Fruit fly (Drosophila melanogaster) whole organism, embryonic: ENCODE data around the gene CG11454.

Source experiments
- ATbp ChIP-seq: fragments of 200-800 bp; sonication (Bioruptor generic); optimal IDR thresholded peaks from 2 replicates; lab custom pipeline; 2017; ENCODE audit warnings: missing biosample characterization, mild to moderate bottlenecking, missing genetic modification characterization, missing genetic modification reagents
- Abd-B ChIP-seq: fragments of 200-800 bp; sonication (Bioruptor generic); optimal IDR thresholded peaks from 2 replicates; lab custom pipeline; 2018; ENCODE audit warnings: missing biosample characterization, mild to moderate bottlenecking, missing genetic modification characterization, moderate library complexity
- Asciz ChIP-seq: fragments of 200-800 bp; sonication (Bioruptor generic); optimal IDR thresholded peaks from 2 replicates; lab custom pipeline; 2017; ENCODE audit warnings: missing biosample characterization, mild to moderate bottlenecking, missing genetic modification characterization, missing genetic modification reagents
- Blimp-1 ChIP-seq: fragments of 200-800 bp; sonication (Bioruptor generic); optimal IDR thresholded peaks from 3 replicates; lab custom pipeline; 2018; ENCODE audit warnings: missing biosample characterization, missing genetic modification characterization, mild to moderate bottlenecking, moderate library complexity, missing genetic modification reagents
- CG10274 ChIP-seq: fragments of 200-800 bp; sonication (Bioruptor generic); optimal IDR thresholded peaks from 3 replicates; lab custom pipeline; 2017; ENCODE audit warnings: missing biosample characterization, mild to moderate bottlenecking, missing genetic modification characterization
- CG10462 ChIP-seq: fragments of 200-800 bp; sonication (Bioruptor generic); optimal IDR thresholded peaks from 2 replicates; lab custom pipeline; 2016; ENCODE audit warnings: missing biosample characterization, missing genetic modification characterization
- CG11504 ChIP-seq: fragments of 200-800 bp; sonication (Bioruptor generic); optimal IDR thresholded peaks from 3 replicates; lab custom pipeline; 2019; ENCODE audit warnings: missing biosample characterization, mild to moderate bottlenecking, missing genetic modification characterization, moderate library complexity
- CG11560 ChIP-seq: fragments of 200-800 bp; sonication (Bioruptor generic); IDR thresholded peaks from 3 replicates; pipeline ENCODE4 v1.3.6; 2022; ENCODE audit warnings: missing biosample characterization, missing genetic modification characterization
- CG12155 ChIP-seq: fragments of 200-800 bp; sonication (Bioruptor generic); optimal IDR thresholded peaks from 3 replicates; lab custom pipeline; 2016; ENCODE audit warnings: missing biosample characterization, missing genetic modification characterization
- CG13894 ChIP-seq: fragments of 200-800 bp; sonication (Bioruptor generic); optimal IDR thresholded peaks from 3 replicates; lab custom pipeline; 2018; ENCODE audit warnings: missing biosample characterization, mild to moderate bottlenecking, missing genetic modification characterization, moderate library complexity
- CG16815 ChIP-seq: fragments of 200-800 bp; sonication (Bioruptor generic); optimal IDR thresholded peaks from 3 replicates; lab custom pipeline; 2017; ENCODE audit warnings: missing biosample characterization, mild to moderate bottlenecking, missing genetic modification characterization
- CG17802 ChIP-seq: fragments of 200-800 bp; sonication (Bioruptor generic); optimal IDR thresholded peaks from 2 replicates; lab custom pipeline; 2018; ENCODE audit warnings: missing biosample characterization, mild to moderate bottlenecking, missing genetic modification characterization, moderate library complexity
- CG18599 ChIP-seq: fragments of 200-800 bp; sonication (Bioruptor generic); optimal IDR thresholded peaks from 3 replicates; lab custom pipeline; 2017; ENCODE audit warnings: missing biosample characterization, missing genetic modification characterization, mild to moderate bottlenecking, moderate library complexity, missing genetic modification reagents
- CG2199 ChIP-seq: fragments of 200-800 bp; sonication (Bioruptor generic); IDR thresholded peaks from 3 replicates; pipeline ENCODE4 v1.3.6; 2022; ENCODE audit warnings: missing biosample characterization, missing genetic modification characterization
- CG30403 ChIP-seq: fragments of 200-800 bp; sonication (Bioruptor generic); optimal IDR thresholded peaks from 3 replicates; lab custom pipeline; 2016; ENCODE audit warnings: missing biosample characterization, missing genetic modification characterization
- CG32532 ChIP-seq: fragments of 200-800 bp; sonication (Bioruptor generic); IDR thresholded peaks from 2 replicates; pipeline ENCODE4 v1.3.6; 2022; ENCODE audit warnings: missing biosample characterization, missing genetic modification characterization
- CG3726 ChIP-seq: fragments of 200-800 bp; sonication (Bioruptor generic); IDR thresholded peaks from 3 replicates; pipeline ENCODE4, ENCODE4 v1.3.6; 2022; ENCODE audit warnings: missing biosample characterization, missing genetic modification characterization
- CG7357 ChIP-seq: fragments of 200-800 bp; sonication (Bioruptor generic); IDR thresholded peaks from 3 replicates; pipeline ENCODE4 v1.3.6; 2022; ENCODE audit warnings: missing biosample characterization, missing genetic modification characterization
- CG9215 ChIP-seq: fragments of 200-800 bp; sonication (Bioruptor generic); IDR thresholded peaks from 2 replicates; pipeline ENCODE4 v1.3.6; 2022; ENCODE audit warnings: missing biosample characterization, missing genetic modification characterization
- CG9727 ChIP-seq: fragments of 200-800 bp; sonication (Bioruptor generic); optimal IDR thresholded peaks from 3 replicates; lab custom pipeline; 2017; ENCODE audit warnings: missing biosample characterization, mild to moderate bottlenecking, missing genetic modification characterization
- Drgx ChIP-seq: fragments of 200-800 bp; sonication (Bioruptor generic); IDR thresholded peaks from 2 replicates; pipeline ENCODE4 v1.3.6; 2022; ENCODE audit warnings: missing biosample characterization, missing genetic modification characterization
- Hey ChIP-seq: fragments of 200-800 bp; sonication (Bioruptor generic); optimal IDR thresholded peaks from 3 replicates; lab custom pipeline; 2018; ENCODE audit warnings: missing biosample characterization, mild to moderate bottlenecking, missing genetic modification characterization
- Hmr ChIP-seq: fragments of 200-800 bp; sonication (Bioruptor generic); optimal IDR thresholded peaks from 3 replicates; lab custom pipeline; 2017; ENCODE audit warnings: mild to moderate bottlenecking, missing biosample characterization, missing genetic modification reagents, missing genetic modification characterization
- Kr ChIP-seq: fragments of 200-800 bp; sonication (Bioruptor generic); optimal IDR thresholded peaks from 2 replicates; lab custom pipeline; 2017; ENCODE audit warnings: missing biosample characterization, mild to moderate bottlenecking, missing genetic modification characterization
- Lpt ChIP-seq: fragments of >200 bp; optimal IDR thresholded peaks from 2 replicates; lab custom pipeline; 2018; ENCODE audit warnings: missing biosample characterization, missing genetic modification characterization
- Max ChIP-seq: fragments of 200-800 bp; sonication (Bioruptor generic); optimal IDR thresholded peaks from 2 replicates; lab custom pipeline; 2016; ENCODE audit warnings: missing biosample characterization, mild to moderate bottlenecking, missing genetic modification characterization
- Ptx1 ChIP-seq: fragments of 200-800 bp; sonication (Bioruptor generic); IDR thresholded peaks from 2 replicates; pipeline ENCODE4 v1.3.6; 2022; ENCODE audit warnings: missing biosample characterization, missing genetic modification characterization
- Usf ChIP-seq: fragments of 200-800 bp; sonication (Bioruptor generic); optimal IDR thresholded peaks from 2 replicates; lab custom pipeline; 2017; ENCODE audit warnings: missing genotype, missing biosample characterization, missing genetic modification characterization
- YL-1 ChIP-seq: fragments of 200-800 bp; sonication (Bioruptor generic); optimal IDR thresholded peaks from 3 replicates; lab custom pipeline; 2017; ENCODE audit warnings: missing biosample characterization, mild to moderate bottlenecking, missing genetic modification characterization
- ab ChIP-seq: fragments of 200-800 bp; sonication (Bioruptor generic); optimal IDR thresholded peaks from 2 replicates; lab custom pipeline; 2016; ENCODE audit warnings: missing biosample characterization, missing genetic modification characterization
- abd-A ChIP-seq: fragments of 200-800 bp; sonication (Bioruptor generic); optimal IDR thresholded peaks from 3 replicates; lab custom pipeline; 2019; ENCODE audit warnings: missing biosample characterization, mild to moderate bottlenecking, missing genetic modification characterization, moderate library complexity
- da ChIP-seq: fragments of 200-800 bp; sonication (Bioruptor generic); optimal IDR thresholded peaks from 2 replicates; lab custom pipeline; 2016; ENCODE audit warnings: missing biosample characterization, missing genetic modification characterization
- dati ChIP-seq: fragments of 200-800 bp; sonication (Bioruptor generic); IDR thresholded peaks from 2 replicates; pipeline ENCODE4 v1.3.6; 2022; ENCODE audit warnings: missing biosample characterization, missing genetic modification characterization
- ems ChIP-seq: fragments of 200-800 bp; sonication (Bioruptor generic); optimal IDR thresholded peaks from 3 replicates; lab custom pipeline; 2016; ENCODE audit warnings: missing biosample characterization, missing genetic modification characterization
- ewg ChIP-seq: fragments of 200-800 bp; sonication (Bioruptor generic); optimal IDR thresholded peaks from 3 replicates; lab custom pipeline; 2017; ENCODE audit warnings: mild to moderate bottlenecking, missing biosample characterization, missing genetic modification reagents, missing genetic modification characterization
- ftz-f1 ChIP-seq: fragments of 200-800 bp; sonication (Bioruptor generic); optimal IDR thresholded peaks from 2 replicates; lab custom pipeline; 2016; ENCODE audit warnings: missing biosample characterization, missing genetic modification characterization
- lola ChIP-seq, 3 experiments: fragments of >200 bp in 2 of 3; fragments of 200-800 bp in 1 of 3; sonication (Bioruptor generic) in 1 of 3; optimal IDR thresholded peaks; 2 replicates each; lab custom pipeline; 2017 to 2019; ENCODE audit warnings: missing biosample characterization in 3 of 3, missing genetic modification characterization in 3 of 3, mild to moderate bottlenecking in 1 of 3, moderate library complexity in 1 of 3
- nmo ChIP-seq: fragments of 200-800 bp; sonication (Bioruptor generic); optimal IDR thresholded peaks from 2 replicates; lab custom pipeline; 2018; ENCODE audit warnings: missing biosample characterization, mild to moderate bottlenecking, missing genetic modification characterization, moderate library complexity
- nom ChIP-seq: fragments of 200-800 bp; sonication (Bioruptor generic); optimal IDR thresholded peaks from 2 replicates; lab custom pipeline; 2017; ENCODE audit warnings: missing biosample characterization, missing genetic modification characterization, mild to moderate bottlenecking, moderate library complexity, missing genetic modification reagents
- org-1 ChIP-seq: fragments of 200-800 bp; sonication (Bioruptor generic); optimal IDR thresholded peaks from 2 replicates; lab custom pipeline; 2017; ENCODE audit warnings: missing biosample characterization, missing genetic modification characterization
- pnt ChIP-seq: fragments of 200-800 bp; sonication (Bioruptor generic); optimal IDR thresholded peaks from 3 replicates; lab custom pipeline; 2016; ENCODE audit warnings: missing biosample characterization, missing genetic modification characterization
- psq ChIP-seq: fragments of 200-800 bp; sonication (Bioruptor generic); optimal IDR thresholded peaks from 2 replicates; lab custom pipeline; 2017; ENCODE audit warnings: missing biosample characterization, missing genetic modification characterization
- slbo ChIP-seq: fragments of 200-800 bp; sonication (Bioruptor generic); IDR thresholded peaks from 2 replicates; pipeline ENCODE4 v1.3.6; 2022; ENCODE audit warnings: missing biosample characterization, missing genetic modification characterization
- slp2 ChIP-seq: fragments of 200-800 bp; sonication (Bioruptor generic); optimal IDR thresholded peaks from 2 replicates; lab custom pipeline; 2016; ENCODE audit warnings: missing biosample characterization, missing genetic modification characterization
- stc ChIP-seq: fragments of 200-800 bp; sonication (Bioruptor generic); IDR thresholded peaks from 2 replicates; pipeline ENCODE4 v1.3.6; 2022; ENCODE audit warnings: missing biosample characterization, missing genetic modification characterization
- tio ChIP-seq: fragments of 200-800 bp; sonication (Bioruptor generic); optimal IDR thresholded peaks from 2 replicates; lab custom pipeline; 2017; ENCODE audit warnings: missing biosample characterization, missing genetic modification characterization, inconsistent platforms
- twi ChIP-seq: fragments of 200-800 bp; optimal IDR thresholded peaks from 2 replicates; lab custom pipeline; 2019; ENCODE audit warnings: missing biosample characterization, mild to moderate bottlenecking, missing genetic modification characterization, moderate library complexity
- tx ChIP-seq: fragments of 200-800 bp; sonication (Bioruptor generic); optimal IDR thresholded peaks from 2 replicates; lab custom pipeline; 2016; ENCODE audit warnings: missing biosample characterization, missing genetic modification characterization
- wdn ChIP-seq: fragments of 200-800 bp; sonication (Bioruptor generic); IDR thresholded peaks from 2 replicates; pipeline ENCODE4 v1.3.6; 2022; ENCODE audit warnings: missing biosample characterization, missing genetic modification characterization
- yki ChIP-seq: fragments of >200 bp; optimal IDR thresholded peaks from 3 replicates; lab custom pipeline; 2018

CG11454 gene

DNA sequence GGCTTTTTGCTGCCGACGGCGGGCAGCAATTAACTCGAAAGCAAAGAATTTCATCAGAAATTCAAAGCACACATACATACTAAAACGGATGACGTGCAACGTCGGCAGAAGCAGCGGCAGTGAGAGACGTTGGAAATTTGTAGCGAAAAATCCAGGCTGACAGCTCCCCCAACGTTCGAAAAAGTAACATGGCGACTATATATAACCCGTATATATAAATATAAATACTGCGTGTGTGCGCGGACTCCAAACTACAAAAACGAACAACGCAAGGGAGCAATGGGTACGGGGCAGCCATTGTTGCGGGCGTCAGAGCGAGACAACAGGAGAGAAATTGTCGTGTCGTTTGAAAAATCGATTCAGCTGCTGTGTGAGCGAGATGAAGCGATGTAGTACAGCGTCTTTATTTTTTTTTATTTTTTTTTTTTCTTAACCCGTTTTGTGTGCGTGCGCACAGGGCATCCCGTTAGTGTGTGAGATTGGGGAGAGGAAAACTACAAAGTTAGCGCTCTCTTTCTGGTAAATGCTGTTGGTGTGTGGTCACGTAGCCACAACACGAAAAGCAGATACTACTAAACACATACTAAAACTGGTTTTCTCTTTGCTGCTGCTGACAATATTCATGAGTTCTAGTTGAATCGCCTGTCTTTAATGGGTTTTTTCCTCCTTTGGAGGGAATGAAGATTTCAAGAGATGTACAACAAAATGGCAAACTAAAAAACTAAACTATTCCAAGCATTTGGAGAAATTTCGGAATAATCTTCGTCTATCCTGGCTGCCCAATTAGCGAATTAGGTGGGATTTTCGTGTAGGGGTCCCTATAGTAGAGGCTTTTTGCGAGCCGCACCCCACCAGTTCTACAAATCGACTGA lies 17.7 kb downstream of the CG11454 start (continued):
- TF ChIP-seq Hmr (GFP tag; lab: Kevin White, UChicago), result peak; percentile 68
- TF ChIP-seq Hey (tag; lab: Kevin White, UChicago), result peak; percentile 43
- TF ChIP-seq slbo (GFP tag; lab: Robert Waterston, UW), result no peak
- TF ChIP-seq org-1 (GFP tag; lab: Kevin White, UChicago), result peak; percentile 55
- TF ChIP-seq lola (GFP tag; optimal IDR thresholded peaks at IDR 0.05; lab: Kevin White, UChicago), result peak in 1 of 3 experiments; percentile 18
- no peak for TF ChIP-seq CG10462 (GFP tag; lab: Kevin White, UChicago)
- no peak for TF ChIP-seq slp2 (GFP tag; lab: Kevin White, UChicago)
- no peak for TF ChIP-seq tio (GFP tag; lab: Kevin White, UChicago)
- TF ChIP-seq dati (GFP tag; lab: Robert Waterston, UW), result no peak
- peak; percentile 9 for TF ChIP-seq CG30403 (GFP tag; lab: Kevin White, UChicago)
- TF ChIP-seq CG11504 (tag; lab: Kevin White, UChicago), result peak; percentile 10
- TF ChIP-seq Drgx (GFP tag; lab: Robert Waterston, UW), result no peak
- TF ChIP-seq CG18599 (GFP tag; lab: Kevin White, UChicago), result peak; percentile 29
- peak; percentile 37 for TF ChIP-seq CG9727 (GFP tag; lab: Kevin White, UChicago)
- peak; percentile 34 for TF ChIP-seq Lpt (GFP tag; lab: Kevin White, UChicago)
- TF ChIP-seq CG3726 (GFP tag; lab: Robert Waterston, UW), result no peak
- peak; percentile 26 for TF ChIP-seq YL-1
- TF ChIP-seq ATbp (GFP tag; lab: Kevin White, UChicago), result no peak
- no peak for TF ChIP-seq ab (GFP tag; lab: Kevin White, UChicago)
- no peak for TF ChIP-seq yki (lab: Kevin White, UChicago)
- TF ChIP-seq CG13894 (tag; lab: Kevin White, UChicago), result peak; percentile 79
- peak; percentile 32 for TF ChIP-seq Max (GFP tag; lab: Kevin White, UChicago)
- TF ChIP-seq tx (GFP tag; lab: Kevin White, UChicago), result no peak
- TF ChIP-seq Ptx1, result no peak
- no peak for TF ChIP-seq wdn
- no peak for TF ChIP-seq ems
- TF ChIP-seq twi (tag; lab: Kevin White, UChicago), result no peak
- no peak for TF ChIP-seq Usf (GFP tag; lab: Kevin White, UChicago)
- no peak for TF ChIP-seq CG32532 (GFP tag; lab: Robert Waterston, UW)
- TF ChIP-seq CG16815 (GFP tag; lab: Kevin White, UChicago), result no peak
- peak; percentile 55 for TF ChIP-seq psq (GFP tag; lab: Kevin White, UChicago)
- TF ChIP-seq CG12155 (GFP tag; lab: Kevin White, UChicago), result no peak
- TF ChIP-seq CG9215 (GFP tag; lab: Robert Waterston, UW), result no peak
- TF ChIP-seq Abd-B, result peak; percentile 25
- TF ChIP-seq stc, result no peak
- TF ChIP-seq CG17802 (tag; lab: Kevin White, UChicago), result no peak
- TF ChIP-seq ewg, result peak; percentile 96
- no peak for TF ChIP-seq Asciz (GFP tag; lab: Kevin White, UChicago)
- no peak for TF ChIP-seq pnt (GFP tag; lab: Kevin White, UChicago)
- TF ChIP-seq da (GFP tag; lab: Kevin White, UChicago), result peak; percentile 11
- no peak for TF ChIP-seq CG11560 (tag; lab: Robert Waterston, UW)
- peak; percentile 6 for TF ChIP-seq nmo (GFP tag; lab: Kevin White, UChicago)
- peak; percentile 50 for TF ChIP-seq ftz-f1 (GFP tag; lab: Kevin White, UChicago)
- no peak for TF ChIP-seq CG7357
- no peak for TF ChIP-seq Blimp-1 (GFP tag; lab: Kevin White, UChicago)
- no peak for TF ChIP-seq CG10274 (GFP tag; lab: Kevin White, UChicago)
- peak; percentile 99 for TF ChIP-seq Kr (GFP tag; lab: Kevin White, UChicago)
- peak; percentile 94 for TF ChIP-seq nom (GFP tag; lab: Kevin White, UChicago)
- peak; percentile 99 for TF ChIP-seq abd-A (tag; lab: Kevin White, UChicago)
- TF ChIP-seq CG2199 (GFP tag; lab: Robert Waterston, UW), result no peak
